Worm (Caenorhabditis elegans) whole organism, L4/young adult: ENCODE measurements around the gene cct-4.

Experiments
- W03F9.2 ChIP-seq: fragments of 150-350 bp; optimal IDR thresholded peaks from 2 replicates; lab custom pipeline; 2014; ENCODE audit warnings: missing biosample characterization, missing genetic modification characterization
- dao-5 ChIP-seq: sonication (generic microtip); optimal IDR thresholded peaks from 2 replicates; lab custom pipeline; 2016; ENCODE audit warnings: missing genotype, missing genetic modification characterization, moderate library complexity, missing compliant biosample characterization
- him-1 ChIP-seq: sonication (generic microtip); optimal IDR thresholded peaks from 2 replicates; lab custom pipeline; 2016; ENCODE audit warnings: missing genotype, missing genetic modification reagents, missing genetic modification characterization, missing compliant biosample characterization

- no peak for TF ChIP-seq dao-5 (tag; lab: Kevin White, UChicago)
- TF ChIP-seq W03F9.2: peak; percentile 62
- no peak for TF ChIP-seq him-1 (tag; lab: Kevin White, UChicago)
Measured at ce11 chrII:8276057-8276456, 7.4 kb upstream of the cct-4 start, which contains the start of the genes gei-14 and slc-25A32.
